Fruit fly (Drosophila melanogaster) whole organism, embryonic: ENCODE measurements around the gene bsk.

ENCODE experiments used
- Asciz ChIP-seq: fragments of 200-800 bp; sonication (Bioruptor generic); optimal IDR thresholded peaks from 2 replicates; lab custom pipeline; 2017; ENCODE audit warnings: missing biosample characterization, mild to moderate bottlenecking, missing genetic modification characterization, missing genetic modification reagents
- BtbVII ChIP-seq: fragments of 200-800 bp; sonication (Bioruptor generic); optimal IDR thresholded peaks from 3 replicates; lab custom pipeline; 2017; ENCODE audit warnings: missing biosample characterization, mild to moderate bottlenecking, missing genetic modification characterization
- CG10209 ChIP-seq: fragments of 200-800 bp; sonication (Bioruptor generic); optimal IDR thresholded peaks from 3 replicates; lab custom pipeline; 2017; ENCODE audit warnings: missing biosample characterization, mild to moderate bottlenecking, missing genetic modification characterization, missing genetic modification reagents
- CG12236 ChIP-seq: fragments of 200-800 bp; sonication (Bioruptor generic); optimal IDR thresholded peaks from 2 replicates; lab custom pipeline; 2016; ENCODE audit warnings: missing biosample characterization, missing genetic modification characterization
- CG13894 ChIP-seq: fragments of 200-800 bp; sonication (Bioruptor generic); optimal IDR thresholded peaks from 3 replicates; lab custom pipeline; 2018; ENCODE audit warnings: missing biosample characterization, mild to moderate bottlenecking, missing genetic modification characterization, moderate library complexity
- CG14710 ChIP-seq: fragments of 200-800 bp; sonication (Bioruptor generic); optimal IDR thresholded peaks from 3 replicates; lab custom pipeline; 2019; ENCODE audit warnings: missing biosample characterization, mild to moderate bottlenecking, missing genetic modification characterization, moderate library complexity
- CG14860 ChIP-seq: fragments of 200-800 bp; sonication (Bioruptor generic); IDR thresholded peaks from 3 replicates; pipeline ENCODE4 v1.3.6; 2022; ENCODE audit warnings: missing biosample characterization, missing genetic modification characterization; ENCODE audit not compliant: partially characterized antibody
- CG1602 ChIP-seq: fragments of 200-800 bp; sonication (Bioruptor generic); optimal IDR thresholded peaks from 3 replicates; lab custom pipeline; 2016; ENCODE audit warnings: missing biosample characterization, missing genetic modification characterization
- CG17829 ChIP-seq: fragments of 200-800 bp; optimal IDR thresholded peaks from 2 replicates; lab custom pipeline; 2019; ENCODE audit warnings: missing biosample characterization, mild to moderate bottlenecking, missing genetic modification characterization, moderate library complexity
- CG2120 ChIP-seq: fragments of 200-800 bp; sonication (Bioruptor generic); optimal IDR thresholded peaks from 3 replicates; lab custom pipeline; 2016; ENCODE audit warnings: missing biosample characterization, missing genetic modification characterization
- CG2712 ChIP-seq: fragments of 200-800 bp; optimal IDR thresholded peaks from 3 replicates; lab custom pipeline; 2019; ENCODE audit warnings: missing biosample characterization, mild to moderate bottlenecking, missing genetic modification characterization, moderate library complexity
- CG31388 ChIP-seq: fragments of 200-800 bp; sonication (Bioruptor generic); optimal IDR thresholded peaks from 2 replicates; lab custom pipeline; 2016; ENCODE audit warnings: missing biosample characterization, missing genetic modification characterization
- CG3995 ChIP-seq: fragments of 200-800 bp; sonication (Bioruptor generic); optimal IDR thresholded peaks from 3 replicates; lab custom pipeline; 2016; ENCODE audit warnings: missing biosample characterization, missing genetic modification characterization
- CG4360 ChIP-seq: fragments of 200-800 bp; sonication (Bioruptor generic); IDR thresholded peaks from 2 replicates; pipeline ENCODE4 v1.3.6; 2022; ENCODE audit warnings: missing biosample characterization, missing genetic modification characterization
- CG7271 ChIP-seq: fragments of 200-800 bp; sonication (Bioruptor generic); optimal IDR thresholded peaks from 2 replicates; lab custom pipeline; 2018; ENCODE audit warnings: missing biosample characterization, mild to moderate bottlenecking, missing genetic modification characterization, moderate library complexity
- CG7745 ChIP-seq: fragments of 200-800 bp; sonication (Bioruptor generic); optimal IDR thresholded peaks from 2 replicates; lab custom pipeline; 2018; ENCODE audit warnings: missing biosample characterization, mild to moderate bottlenecking, missing genetic modification characterization, moderate library complexity
- CG7963 ChIP-seq: fragments of 200-800 bp; sonication (Bioruptor generic); IDR thresholded peaks from 3 replicates; pipeline ENCODE4 v1.3.6; 2022; ENCODE audit warnings: missing biosample characterization, missing genetic modification characterization; ENCODE audit not compliant: partially characterized antibody
- CG8290 ChIP-seq, 3 experiments: fragments of 200-800 bp; sonication (Bioruptor generic); optimal IDR thresholded peaks; 2 replicates each; lab custom pipeline; 2016 to 2019; ENCODE audit warnings: missing biosample characterization in 3 of 3, missing genetic modification characterization in 3 of 3, mild to moderate bottlenecking in 2 of 3, moderate library complexity in 1 of 3
- CG9932 ChIP-seq: fragments of 200-800 bp; sonication (Bioruptor generic); IDR thresholded peaks from 2 replicates; pipeline ENCODE4 v1.3.6; 2022; ENCODE audit warnings: missing biosample characterization, missing genetic modification characterization
- Dad ChIP-seq: fragments of 200-800 bp; sonication (Bioruptor generic); optimal IDR thresholded peaks from 3 replicates; lab custom pipeline; 2016; ENCODE audit warnings: missing biosample characterization, missing genetic modification characterization
- Dref ChIP-seq: fragments of 200-800 bp; sonication (Bioruptor generic); IDR thresholded peaks from 2 replicates; pipeline ENCODE4 v1.3.6; 2022; ENCODE audit warnings: missing biosample characterization, missing genetic modification characterization
- Fer3 ChIP-seq: fragments of 200-800 bp; sonication (Bioruptor generic); optimal IDR thresholded peaks from 2 replicates; lab custom pipeline; 2018; ENCODE audit warnings: missing biosample characterization, mild to moderate bottlenecking, missing genetic modification characterization, moderate library complexity
- Lpt ChIP-seq: fragments of >200 bp; optimal IDR thresholded peaks from 2 replicates; lab custom pipeline; 2018; ENCODE audit warnings: missing biosample characterization, missing genetic modification characterization
- MESR4 ChIP-seq: fragments of 200-800 bp; sonication (Bioruptor generic); optimal IDR thresholded peaks from 2 replicates; lab custom pipeline; 2018; ENCODE audit warnings: missing biosample characterization, mild to moderate bottlenecking, missing genetic modification characterization, moderate library complexity
- Med ChIP-seq: fragments of 200-800 bp; sonication (Bioruptor generic); peaks from one replicate; lab custom pipeline; 2016; ENCODE audit warnings: missing biosample characterization, missing genetic modification characterization, mild to moderate bottlenecking, inconsistent platforms, moderate library complexity
- Mrtf ChIP-seq: fragments of 200-800 bp; sonication (Bioruptor generic); IDR thresholded peaks from 3 replicates; pipeline ENCODE4 v1.3.6; 2022; ENCODE audit warnings: missing biosample characterization, missing genetic modification characterization
- Rx ChIP-seq: fragments of 200-800 bp; sonication (Bioruptor generic); IDR thresholded peaks from 2 replicates; pipeline ENCODE4 v1.3.6; 2022; ENCODE audit warnings: missing biosample characterization, missing genetic modification characterization
- Tbp ChIP-seq: fragments of >200 bp; optimal IDR thresholded peaks from 2 replicates; lab custom pipeline; 2018; ENCODE audit warnings: missing biosample characterization, missing genetic modification characterization
- ac ChIP-seq: fragments of 200-800 bp; sonication (Bioruptor generic); optimal IDR thresholded peaks from 3 replicates; lab custom pipeline; 2017; ENCODE audit warnings: missing biosample characterization, mild to moderate bottlenecking, missing genetic modification characterization
- bab2 ChIP-seq: fragments of 200-800 bp; sonication (Bioruptor generic); optimal IDR thresholded peaks from 2 replicates; lab custom pipeline; 2016; ENCODE audit warnings: missing biosample characterization, missing genetic modification characterization
- bigmax ChIP-seq: fragments of 200-800 bp; sonication (Bioruptor generic); optimal IDR thresholded peaks from 2 replicates; lab custom pipeline; 2018; ENCODE audit warnings: missing biosample characterization, mild to moderate bottlenecking, missing genetic modification characterization
- cwo ChIP-seq: fragments of 200-800 bp; sonication (Bioruptor generic); optimal IDR thresholded peaks from 3 replicates; lab custom pipeline; 2017; ENCODE audit warnings: missing biosample characterization, missing genetic modification characterization, mild to moderate bottlenecking, moderate library complexity, missing genetic modification reagents
- fru ChIP-seq: fragments of >200 bp; optimal IDR thresholded peaks from 2 replicates; lab custom pipeline; 2017
- gce ChIP-seq: fragments of 200-800 bp; sonication (Bioruptor generic); IDR thresholded peaks from 3 replicates; pipeline ENCODE4 v1.3.6; 2022; ENCODE audit warnings: missing biosample characterization, missing genetic modification characterization
- grn ChIP-seq: fragments of 200-800 bp; sonication (Bioruptor generic); optimal IDR thresholded peaks from 3 replicates; lab custom pipeline; 2017; ENCODE audit warnings: missing biosample characterization, missing genetic modification characterization
- kah ChIP-seq: fragments of 200-800 bp; sonication (Bioruptor generic); optimal IDR thresholded peaks from 2 replicates; lab custom pipeline; 2018; ENCODE audit warnings: missing biosample characterization, mild to moderate bottlenecking, missing genetic modification characterization
- lola ChIP-seq, 3 experiments: fragments of >200 bp in 2 of 3; fragments of 200-800 bp in 1 of 3; sonication (Bioruptor generic) in 1 of 3; optimal IDR thresholded peaks; 2 replicates each; lab custom pipeline; 2017 to 2019; ENCODE audit warnings: missing biosample characterization in 3 of 3, missing genetic modification characterization in 3 of 3, mild to moderate bottlenecking in 1 of 3, moderate library complexity in 1 of 3
- nerfin-1 ChIP-seq: fragments of 200-800 bp; sonication (Bioruptor generic); optimal IDR thresholded peaks from 3 replicates; lab custom pipeline; 2019; ENCODE audit warnings: missing biosample characterization, mild to moderate bottlenecking, missing genetic modification characterization, moderate library complexity
- nerfin-2 ChIP-seq: fragments of 200-800 bp; sonication (Bioruptor generic); IDR thresholded peaks from 2 replicates; pipeline ENCODE4 v1.3.6; 2022; ENCODE audit warnings: missing biosample characterization, missing genetic modification characterization; ENCODE audit not compliant: partially characterized antibody
- run ChIP-seq: fragments of 200-800 bp; sonication (Bioruptor generic); optimal IDR thresholded peaks from 3 replicates; lab custom pipeline; 2018; ENCODE audit warnings: missing biosample characterization, mild to moderate bottlenecking, missing genetic modification characterization
- sc ChIP-seq, 3 experiments: fragments of >200 bp in 2 of 3; fragments of 200-800 bp in 1 of 3; sonication (Bioruptor generic) in 1 of 3; optimal IDR thresholded peaks; 2 replicates in 2 of 3; 3 replicates in 1 of 3; lab custom pipeline; 2017; ENCODE audit warnings: mild to moderate bottlenecking in 1 of 3, missing biosample characterization in 1 of 3, missing genetic modification characterization in 1 of 3, missing genetic modification reagents in 1 of 3
- sd ChIP-seq: fragments of 200-800 bp; sonication (Bioruptor generic); optimal IDR thresholded peaks from 3 replicates; lab custom pipeline; 2018; ENCODE audit warnings: missing biosample characterization, mild to moderate bottlenecking, missing genetic modification characterization, moderate library complexity
- sens-2 ChIP-seq: fragments of 200-800 bp; sonication (Bioruptor generic); IDR thresholded peaks from 2 replicates; pipeline ENCODE4 v1.3.6; 2022; ENCODE audit warnings: missing biosample characterization, missing genetic modification characterization
- slbo ChIP-seq: fragments of 200-800 bp; sonication (Bioruptor generic); IDR thresholded peaks from 2 replicates; pipeline ENCODE4 v1.3.6; 2022; ENCODE audit warnings: missing biosample characterization, missing genetic modification characterization
- sna ChIP-seq: fragments of 200-800 bp; sonication (Bioruptor generic); IDR thresholded peaks from 2 replicates; pipeline ENCODE4 v1.3.6; 2022; ENCODE audit warnings: missing biosample characterization, missing genetic modification characterization; ENCODE audit not compliant: partially characterized antibody
- tin ChIP-seq: fragments of 200-800 bp; sonication (Bioruptor generic); optimal IDR thresholded peaks from 3 replicates; lab custom pipeline; 2016; ENCODE audit warnings: missing biosample characterization, missing genetic modification characterization
- tx ChIP-seq: fragments of 200-800 bp; sonication (Bioruptor generic); optimal IDR thresholded peaks from 2 replicates; lab custom pipeline; 2016; ENCODE audit warnings: missing biosample characterization, missing genetic modification characterization
- unpg ChIP-seq: fragments of 200-800 bp; sonication (Bioruptor generic); optimal IDR thresholded peaks from 3 replicates; lab custom pipeline; 2018; ENCODE audit warnings: missing biosample characterization, mild to moderate bottlenecking, missing genetic modification characterization, moderate library complexity
- vvl ChIP-seq: fragments of 200-800 bp; sonication (Bioruptor generic); IDR thresholded peaks from 2 replicates; pipeline ENCODE4 v1.3.6; 2022; ENCODE audit warnings: missing biosample characterization, missing genetic modification characterization

bsk gene

dm6 chr2L:10226724-10227407, 23.4 kb downstream of the bsk start, which contains the start of gene CG5708 (continued):
- TF ChIP-seq sc (optimal IDR thresholded peaks at IDR 0.05; lab: Kevin White, UChicago) (no peak), sc (GFP tag; optimal IDR thresholded peaks at IDR 0.05; lab: Kevin White, UChicago) (no peak), CG14710 (peak; percentile 33), CG9932 (GFP tag; lab: Robert Waterston, UW) (no peak), nerfin-2 (GFP tag; lab: Robert Waterston, UW) (no peak), vvl (GFP tag; lab: Robert Waterston, UW) (0 out of 2 replicates have a peak, but pooled peaks have one; percentile 42), Tbp (GFP tag; lab: Kevin White, UChicago) (no peak), run (tag; lab: Kevin White, UChicago) (no peak), sens-2 (GFP tag; lab: Robert Waterston, UW) (no peak), tin (GFP tag; lab: Kevin White, UChicago) (no peak), CG31388 (GFP tag; lab: Kevin White, UChicago) (no peak), CG4360 (GFP tag; lab: Robert Waterston, UW) (no peak), grn (GFP tag; lab: Kevin White, UChicago) (no peak), CG14860 (GFP tag; lab: Robert Waterston, UW) (no peak), kah (GFP tag; lab: Kevin White, UChicago) (no peak), bab2 (GFP tag; lab: Kevin White, UChicago) (no peak), unpg (no peak), CG10209 (GFP tag; lab: Kevin White, UChicago) (no peak), slbo (peak; percentile 73), CG2120 (GFP tag; lab: Kevin White, UChicago) (peak; percentile 37), CG17829 (tag; lab: Kevin White, UChicago) (peak; percentile 35), CG7745 (tag; lab: Kevin White, UChicago) (no peak), CG1602 (GFP tag; lab: Kevin White, UChicago) (no peak), MESR4 (GFP tag; lab: Kevin White, UChicago) (peak; percentile 46), CG7271 (no peak), BtbVII (no peak), Dad (GFP tag; lab: Kevin White, UChicago) (no peak), CG8290 (GFP tag; optimal IDR thresholded peaks at IDR 0.05; lab: Kevin White, UChicago) (peak; percentile 62), CG8290 (tag; optimal IDR thresholded peaks at IDR 0.05; lab: Kevin White, UChicago) (peak; percentile 34 to 67), lola (GFP tag; optimal IDR thresholded peaks at IDR 0.05; lab: Kevin White, UChicago) (peak in 1 of 3 experiments; percentile 18), CG3995 (peak; percentile 52), gce (GFP tag; lab: Robert Waterston, UW) (no peak), ac (GFP tag; lab: Kevin White, UChicago) (no peak), bigmax (no peak), tx (GFP tag; lab: Kevin White, UChicago) (no peak), Mrtf (GFP tag; lab: Robert Waterston, UW) (no peak), sd (tag; lab: Kevin White, UChicago) (peak; percentile 73), Dref (GFP tag; lab: Robert Waterston, UW) (peak; percentile 56), cwo (GFP tag; lab: Kevin White, UChicago) (no peak), Lpt (no peak), Rx (GFP tag; lab: Robert Waterston, UW) (no peak), nerfin-1 (no peak), sna (GFP tag; lab: Robert Waterston, UW) (no peak), CG12236 (GFP tag; lab: Kevin White, UChicago) (no peak), Fer3 (tag; lab: Kevin White, UChicago) (no peak), CG7963 (GFP tag; lab: Robert Waterston, UW) (no peak), CG13894 (tag; lab: Kevin White, UChicago) (no peak), CG2712 (tag; lab: Kevin White, UChicago) (peak; percentile 38), Med (peak; percentile 76), fru (lab: Kevin White, UChicago) (no peak), Asciz (no peak)
